Fruit fly (Drosophila melanogaster): ENCODE measurements around the gene CG14422.

DNA sequence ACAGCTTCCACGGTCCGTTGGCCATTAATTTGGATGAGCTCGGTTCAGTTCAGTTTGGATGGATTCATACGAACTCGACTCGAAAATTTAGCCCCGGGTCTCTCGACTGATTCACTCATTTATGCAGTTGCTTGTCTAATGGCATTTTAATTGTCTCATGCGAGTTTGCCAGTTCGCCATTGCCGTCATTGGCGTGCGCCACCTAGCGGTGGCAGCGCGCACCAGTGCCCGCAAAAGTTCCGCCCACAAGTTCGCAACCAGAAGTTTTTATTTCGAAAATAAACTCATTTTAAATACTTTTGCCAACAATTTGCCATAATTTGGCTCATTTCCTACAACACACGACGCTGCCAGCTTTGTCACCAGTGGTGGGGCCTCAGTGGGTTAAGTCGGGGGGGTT, 28.1 kb upstream of the CG14422 start:
- TF ChIP-seq psq (optimal IDR thresholded peaks at IDR 0.05) (no peak), CG8478 (optimal IDR thresholded peaks at IDR 0.05) (no peak), Dll (optimal IDR thresholded peaks at IDR 0.05) (no peak), pan (optimal IDR thresholded peaks at IDR 0.05) (no peak), EcR (GFP tag; optimal IDR thresholded peaks at IDR 0.05) (no peak), usp (GFP tag; optimal IDR thresholded peaks at IDR 0.05) (no peak)

Data from whole organism.